Worm (Caenorhabditis elegans) whole organism, mixed stage, embryonic: ENCODE results near the gene dec-7.

Source experiments
- ceh-39 ChIP-seq: fragments of 150-350 bp; optimal IDR thresholded peaks from 2 replicates; lab custom pipeline; 2014; ENCODE audit warnings: missing biosample characterization, missing genetic modification characterization
- elt-1 ChIP-seq: sonication (generic microtip); optimal IDR thresholded peaks from 2 replicates; lab custom pipeline; 2017; ENCODE audit warnings: missing genetic modification characterization, mild to moderate bottlenecking, missing compliant biosample characterization, antibody characterized with exemption, moderate library complexity, borderline replicate concordance; ENCODE audit not compliant: insufficient read depth
- ham-2 ChIP-seq: fragments of 200-800 bp; sonication (Bioruptor generic); optimal IDR thresholded peaks from 2 replicates; lab custom pipeline; 2018; ENCODE audit warnings: mild to moderate bottlenecking, missing genetic modification characterization, missing compliant biosample characterization
- mep-1 ChIP-seq: fragments of 150-350 bp; optimal IDR thresholded peaks from 2 replicates; lab custom pipeline; 2017; ENCODE audit warnings: missing biosample characterization, missing genetic modification reagents, missing genetic modification characterization, inconsistent platforms
- nhr-12 ChIP-seq: fragments of 150-350 bp; optimal IDR thresholded peaks from 2 replicates; lab custom pipeline; 2014; ENCODE audit warnings: missing biosample characterization, missing genetic modification characterization
- nhr-237 ChIP-seq: fragments of 150-350 bp; optimal IDR thresholded peaks from 2 replicates; lab custom pipeline; 2014; ENCODE audit warnings: missing biosample characterization, missing genetic modification characterization
- nhr-28 ChIP-seq: fragments of 150-350 bp; optimal IDR thresholded peaks from 2 replicates; lab custom pipeline; 2014; ENCODE audit warnings: missing biosample characterization, missing genetic modification characterization
- nhr-76 ChIP-seq: sonication (generic microtip); optimal IDR thresholded peaks from 2 replicates; lab custom pipeline; 2017; ENCODE audit warnings: missing biosample characterization, missing genetic modification characterization
- pha-4 ChIP-seq: fragments of 150-350 bp; optimal IDR thresholded peaks from 2 replicates; lab custom pipeline; 2018; ENCODE audit warnings: missing biosample characterization, missing genetic modification reagents, missing genetic modification characterization
- snpc-4 ChIP-seq: fragments of 150-350 bp; optimal IDR thresholded peaks from 2 replicates; lab custom pipeline; 2014; ENCODE audit warnings: missing biosample characterization, missing genetic modification characterization
- sptf-1 ChIP-seq: sonication (generic microtip); optimal IDR thresholded peaks from 2 replicates; lab custom pipeline; 2017; ENCODE audit warnings: mild to moderate bottlenecking, missing genetic modification characterization, moderate library complexity, missing compliant biosample characterization
- ztf-11 ChIP-seq: fragments of 150-350 bp; optimal IDR thresholded peaks from 2 replicates; lab custom pipeline; 2014; ENCODE audit warnings: missing biosample characterization, missing genetic modification characterization

- TF ChIP-seq elt-1 (no peak), ztf-11 (tag; lab: Kevin White, UChicago) (no peak), mep-1 (tag; lab: Kevin White, UChicago) (no peak), nhr-12 (tag; lab: Kevin White, UChicago) (no peak), snpc-4 (tag; lab: Kevin White, UChicago) (no peak), sptf-1 (tag; lab: Kevin White, UChicago) (no peak), nhr-237 (no peak), ceh-39 (tag; lab: Kevin White, UChicago) (no peak), nhr-28 (tag; lab: Kevin White, UChicago) (no peak), ham-2 (GFP tag; lab: Kevin White, UChicago) (no peak), nhr-76 (tag; lab: Kevin White, UChicago) (no peak), pha-4 (tag; lab: Kevin White, UChicago) (no peak)
Measured at ce11 chrIII:9905307-9905706, 26.9 kb upstream of the dec-7 start.
